Fruit fly (Drosophila melanogaster) Kc167 (cell line): ENCODE measurements around the gene CG17375.

Experiments used
- insv ChIP-seq: fragments of >200 bp; optimal IDR thresholded peaks from 3 replicates; lab custom pipeline; 2018; ENCODE audit warnings: missing external identifiers
- psq ChIP-seq: fragments of >200 bp; optimal IDR thresholded peaks from 2 replicates; lab custom pipeline; 2017; ENCODE audit warnings: missing external identifiers
- ttk ChIP-seq: sonication (Bioruptor generic); optimal IDR thresholded peaks from 2 replicates; lab custom pipeline; 2017; ENCODE audit warnings: missing external identifiers

- no peak for TF ChIP-seq psq (lab: Kevin White, UChicago)
- no peak for TF ChIP-seq insv
- no peak for TF ChIP-seq ttk (lab: Kevin White, UChicago)
Observed at dm6 chr2L:6833661-6834073, 28.1 kb upstream of the CG17375 start.
